Worm (Caenorhabditis elegans): Measurements from ENCODE around the gene sinh-1.

ce11 chrII:12224916-12225406 is 3.1 kb upstream of the sinh-1 start, which contains the start of the genes pqn-87 and rsr-2:
- TF ChIP-seq R02D3.7 (tag; optimal IDR thresholded peaks at IDR 0.05): no peak
- TF ChIP-seq nhr-77 (tag; optimal IDR thresholded peaks at IDR 0.05): no peak
- no peak for TF ChIP-seq elt-3 (tag; optimal IDR thresholded peaks at IDR 0.05)
- no peak for TF ChIP-seq unc-62 (GFP tag; optimal IDR thresholded peaks at IDR 0.05)
- no peak for TF ChIP-seq unc-39 (tag; optimal IDR thresholded peaks at IDR 0.05)
- no peak for TF ChIP-seq lin-39 (tag; optimal IDR thresholded peaks at IDR 0.05)
- TF ChIP-seq elt-1 (tag; optimal IDR thresholded peaks at IDR 0.05): no peak
- TF ChIP-seq snpc-4 (tag; optimal IDR thresholded peaks at IDR 0.05): no peak
- no peak for TF ChIP-seq sem-4 (tag; optimal IDR thresholded peaks at IDR 0.05)
- no peak for TF ChIP-seq nhr-11 (tag; optimal IDR thresholded peaks at IDR 0.05)
- no peak for TF ChIP-seq lin-11 (tag; optimal IDR thresholded peaks at IDR 0.05)
- TF ChIP-seq aly-2 (tag; optimal IDR thresholded peaks at IDR 0.05): no peak
- TF ChIP-seq ztf-4 (tag; optimal IDR thresholded peaks at IDR 0.05): no peak
- no peak for TF ChIP-seq lin-13 (GFP tag; optimal IDR thresholded peaks at IDR 0.05)
